Worm (Caenorhabditis elegans): ENCODE measurements around the gene pigk-1.

Gene pigk-1

ce11 chrIV:11097795-11098194 is 12.0 kb downstream of the pigk-1 start, which contains the start of gene M7.12 (continued):
- TF ChIP-seq lir-3 (tag; optimal IDR thresholded peaks at IDR 0.05; ENCODE audit: poor library complexity) (no peak), jun-1 (tag; optimal IDR thresholded peaks at IDR 0.05) (no peak), mab-9 (GFP tag; IDR thresholded peaks at IDR 0.05) (no peak), nhr-237 (tag; optimal IDR thresholded peaks at IDR 0.05) (no peak), lin-13 (GFP tag; optimal IDR thresholded peaks at IDR 0.05) (no peak), ceh-88 (GFP tag; IDR thresholded peaks at IDR 0.05) (no peak), elt-2 (tag; optimal IDR thresholded peaks at IDR 0.05) (no peak), ets-5 (GFP tag; IDR thresholded peaks at IDR 0.05) (no peak), C16A3.4 (tag; optimal IDR thresholded peaks at IDR 0.05) (no peak), fos-1 (tag; optimal IDR thresholded peaks at IDR 0.05) (no peak), nhr-20 (tag; optimal IDR thresholded peaks at IDR 0.05) (peak; percentile 47), snu-23 (GFP tag; optimal IDR thresholded peaks at IDR 0.05) (peak; percentile 37), fkh-10 (GFP tag; optimal IDR thresholded peaks at IDR 0.05) (no peak), dpl-1 (GFP tag; optimal IDR thresholded peaks at IDR 0.05) (no peak), tbx-2 (tag; optimal IDR thresholded peaks at IDR 0.05) (no peak), Y116A8C.19 (tag; optimal IDR thresholded peaks at IDR 0.05; ENCODE audit: borderline replicate concordance) (no peak), ztf-4 (tag; optimal IDR thresholded peaks at IDR 0.05) (no peak), mdl-1 (tag; optimal IDR thresholded peaks at IDR 0.05) (no peak), unc-62 (GFP tag; optimal IDR thresholded peaks at IDR 0.05) (no peak), nhr-77 (tag; optimal IDR thresholded peaks at IDR 0.05) (no peak), C34B4.2 (tag; optimal IDR thresholded peaks at IDR 0.05) (no peak), unc-30 (tag; optimal IDR thresholded peaks at IDR 0.05) (no peak), skn-1 (tag; optimal IDR thresholded peaks at IDR 0.05) (no peak), hlh-17 (GFP tag; optimal IDR thresholded peaks at IDR 0.05; ENCODE audit: borderline replicate concordance) (no peak), nhr-76 (tag; optimal IDR thresholded peaks at IDR 0.05) (no peak), nhr-85 (tag) (no peak), vab-15 (tag; optimal IDR thresholded peaks at IDR 0.05) (no peak), mep-1 (tag; optimal IDR thresholded peaks at IDR 0.05) (peak; percentile 10), ceh-63 (GFP tag; optimal IDR thresholded peaks at IDR 0.05) (no peak), elt-3 (tag; optimal IDR thresholded peaks at IDR 0.05) (no peak)

ce11 chrIV:11094974-11095373 is 14.8 kb downstream of the pigk-1 start, which contains the start of gene M7.8:
Gene M7.8 (minus strand): TSS chrIV:11095085.
- TF ChIP-seq fos-1 (tag; optimal IDR thresholded peaks at IDR 0.05) (no peak), lin-14 (GFP tag; optimal IDR thresholded peaks at IDR 0.05) (peak; percentile 79), nhr-47 (tag; optimal IDR thresholded peaks at IDR 0.05) (peak; percentile 18), unc-86 (tag; optimal IDR thresholded peaks at IDR 0.05) (peak; percentile 41), zag-1 (tag; optimal IDR thresholded peaks at IDR 0.05) (peak; percentile 88), blmp-1 (tag; optimal IDR thresholded peaks at IDR 0.05) (no peak), fkh-10 (GFP tag; optimal IDR thresholded peaks at IDR 0.05) (peak; percentile 78), swsn-7 (tag; optimal IDR thresholded peaks at IDR 0.05) (no peak)

- no peak for TF ChIP-seq efl-3 (GFP tag; optimal IDR thresholded peaks at IDR 0.05)
- TF ChIP-seq ceh-8 (GFP tag; optimal IDR thresholded peaks at IDR 0.05) = no peak
- no peak for TF ChIP-seq ceh-82 (tag; optimal IDR thresholded peaks at IDR 0.05)
- no peak for TF ChIP-seq rnt-1 (tag; optimal IDR thresholded peaks at IDR 0.05)
- TF ChIP-seq pag-3 (tag; optimal IDR thresholded peaks at IDR 0.05; ENCODE audit: borderline replicate concordance, insufficient read depth) = no peak
- no peak for TF ChIP-seq efl-1 (optimal IDR thresholded peaks at IDR 0.05)
- TF ChIP-seq efl-1 (GFP tag; optimal IDR thresholded peaks at IDR 0.05 in 1 of 2) = no peak
- no peak for TF ChIP-seq C04F5.9 (tag; optimal IDR thresholded peaks at IDR 0.05)
- TF ChIP-seq ceh-90 (tag; optimal IDR thresholded peaks at IDR 0.05) = no peak
These were observed 15.8 kb downstream of the pigk-1 start for ce11 chrIV:11094052-11094451.

All from whole organism, L1 larva.